Worm (Caenorhabditis elegans) whole organism, midembryonic: Measurements from ENCODE around the gene Y56A3A.6.

Source experiments
- flt-1 ChIP-seq: fragments of 200-800 bp; sonication (Bioruptor generic); IDR thresholded peaks from 2 replicates; pipeline ENCODE4 v1.3.6; 2022; ENCODE audit warnings: missing genetic modification characterization, missing compliant biosample characterization
- med-1 ChIP-seq: sonication (generic microtip); optimal IDR thresholded peaks from 2 replicates; lab custom pipeline; 2017; ENCODE audit warnings: missing genetic modification characterization, mild to moderate bottlenecking, missing compliant biosample characterization, antibody characterized with exemption, missing genetic modification reagents; ENCODE audit not compliant: insufficient read depth
- ref-1 ChIP-seq: fragments of 200-800 bp; sonication (Bioruptor generic); conservative IDR thresholded peaks from 2 replicates; pipeline ENCODE4 v1.3.6; 2022; ENCODE audit warnings: missing genetic modification reagents, missing genetic modification characterization, missing compliant biosample characterization
- tab-1 ChIP-seq: fragments of 200-800 bp; sonication (Bioruptor generic); IDR thresholded peaks from 2 replicates; pipeline ENCODE4 v1.3.6; 2022; ENCODE audit warnings: missing genetic modification characterization, missing compliant biosample characterization

ce11 chrIII:11908660-11909059 lies 30.1 kb upstream of the Y56A3A.6 start, which contains the start of gene fbxb-24:
- no peak for TF ChIP-seq flt-1
- TF ChIP-seq tab-1 (GFP tag; lab: Robert Waterston, UW), result no peak
- TF ChIP-seq ref-1 (GFP tag; lab: Robert Waterston, UW), result no peak
- no peak for TF ChIP-seq med-1 (GFP tag; lab: Kevin White, UChicago)
